Worm (Caenorhabditis elegans) whole organism, late embryonic: ENCODE data around the gene ced-2.

Experiments
- pqm-1 ChIP-seq: sonication (generic microtip); optimal IDR thresholded peaks from 2 replicates; lab custom pipeline; 2016; ENCODE audit warnings: missing genetic modification characterization, missing compliant biosample characterization
- sox-4 ChIP-seq: sonication (generic microtip); optimal IDR thresholded peaks from 2 replicates; lab custom pipeline; 2017; ENCODE audit warnings: mild to moderate bottlenecking, missing genetic modification characterization, inconsistent platforms, missing compliant biosample characterization
- unc-86 ChIP-seq: sonication (generic microtip); optimal IDR thresholded peaks from 2 replicates; lab custom pipeline; 2016; ENCODE audit warnings: missing genetic modification characterization, missing compliant biosample characterization
- ztf-16 ChIP-seq: sonication (generic microtip); optimal IDR thresholded peaks from 2 replicates; lab custom pipeline; 2017; ENCODE audit warnings: missing genetic modification characterization, missing compliant biosample characterization

ce11 chrIV:1549095-1550093 lies 47.7 kb upstream of the ced-2 start:
- peak; percentile 31 for TF ChIP-seq ztf-16
- TF ChIP-seq pqm-1 (tag; lab: Kevin White, UChicago), result no peak
- no peak for TF ChIP-seq unc-86 (tag; lab: Kevin White, UChicago)
- TF ChIP-seq sox-4, result no peak
